Worm (Caenorhabditis elegans) whole organism, L2 larva: Measurements from ENCODE around the gene unc-119.

Experiments
- C34F6.9 ChIP-seq: fragments of 150-350 bp; optimal IDR thresholded peaks from 2 replicates; lab custom pipeline; 2014; ENCODE audit warnings: missing biosample characterization, missing genetic modification characterization
- F13H6.1 ChIP-seq: sonication (generic microtip); optimal IDR thresholded peaks from 2 replicates; lab custom pipeline; 2016; ENCODE audit warnings: missing genetic modification characterization, missing compliant biosample characterization
- R02D3.7 ChIP-seq: fragments of 150-350 bp; optimal IDR thresholded peaks from 2 replicates; lab custom pipeline; 2014; ENCODE audit warnings: missing biosample characterization, missing genetic modification characterization
- Y55F3AM.14 ChIP-seq: fragments of 200-800 bp; sonication (Bioruptor generic); optimal IDR thresholded peaks from 2 replicates; lab custom pipeline; 2018; ENCODE audit warnings: mild to moderate bottlenecking, missing genetic modification characterization, missing compliant biosample characterization
- ZK546.5 ChIP-seq: sonication (generic microtip); optimal IDR thresholded peaks from 2 replicates; lab custom pipeline; 2017; ENCODE audit warnings: missing biosample characterization, missing genetic modification characterization
- alr-1 ChIP-seq: fragments of 150-350 bp; optimal IDR thresholded peaks from 2 replicates; lab custom pipeline; 2014; ENCODE audit warnings: missing biosample characterization, missing genetic modification characterization
- aly-2 ChIP-seq: fragments of 150-350 bp; optimal IDR thresholded peaks from 2 replicates; lab custom pipeline; 2014; ENCODE audit warnings: missing biosample characterization, missing genetic modification characterization
- ceh-16 ChIP-seq: fragments of 150-350 bp; optimal IDR thresholded peaks from 2 replicates; lab custom pipeline; 2014; ENCODE audit warnings: missing biosample characterization, missing genetic modification characterization
- ceh-82 ChIP-seq: fragments of 150-350 bp; optimal IDR thresholded peaks from 2 replicates; lab custom pipeline; 2014; ENCODE audit warnings: missing biosample characterization, missing genetic modification characterization
- dmd-4 ChIP-seq: sonication (generic microtip); optimal IDR thresholded peaks from 2 replicates; lab custom pipeline; 2017; ENCODE audit warnings: missing biosample characterization, missing genetic modification characterization
- egl-27 ChIP-seq: sonication (generic microtip); optimal IDR thresholded peaks from 3 replicates; lab custom pipeline; 2017; ENCODE audit warnings: missing biosample characterization, missing genetic modification reagents, missing genetic modification characterization
- fos-1 ChIP-seq: fragments of 150-350 bp; optimal IDR thresholded peaks from 2 replicates; lab custom pipeline; 2014; ENCODE audit warnings: missing biosample characterization, missing genetic modification characterization
- lin-11 ChIP-seq: fragments of 150-350 bp; sonication (generic microtip); optimal IDR thresholded peaks from 2 replicates; lab custom pipeline; 2014; ENCODE audit warnings: missing biosample characterization, missing genetic modification characterization, inconsistent platforms, mixed read lengths
- lin-13 ChIP-seq: fragments of 150-350 bp; optimal IDR thresholded peaks from 2 replicates; lab custom pipeline; 2014; ENCODE audit warnings: missing biosample characterization, missing genetic modification reagents, missing genetic modification characterization
- lin-39 ChIP-seq: fragments of 150-350 bp; optimal IDR thresholded peaks from 2 replicates; lab custom pipeline; 2014; ENCODE audit warnings: missing biosample characterization, missing genetic modification reagents, missing genetic modification characterization
- lsy-2 ChIP-seq, 2 experiments: fragments of 150-350 bp in 1 of 2; sonication (generic microtip) in 1 of 2; optimal IDR thresholded peaks; 2 replicates each; lab custom pipeline; 2014 to 2017; ENCODE audit warnings: missing biosample characterization in 2 of 2, missing genetic modification characterization in 2 of 2
- mab-5 ChIP-seq: fragments of 150-350 bp; optimal IDR thresholded peaks from 2 replicates; lab custom pipeline; 2014; ENCODE audit warnings: missing biosample characterization, missing genetic modification characterization
- nhr-10 ChIP-seq: sonication (generic microtip); optimal IDR thresholded peaks from 2 replicates; lab custom pipeline; 2017; ENCODE audit warnings: missing biosample characterization, missing genetic modification characterization
- nhr-11 ChIP-seq: fragments of 150-350 bp; optimal IDR thresholded peaks from 2 replicates; lab custom pipeline; 2014; ENCODE audit warnings: missing biosample characterization, missing genetic modification characterization
- nhr-12 ChIP-seq: fragments of 150-350 bp; optimal IDR thresholded peaks from 2 replicates; lab custom pipeline; 2014; ENCODE audit warnings: missing biosample characterization, missing genetic modification characterization
- nhr-129 ChIP-seq: fragments of 150-350 bp; optimal IDR thresholded peaks from 2 replicates; lab custom pipeline; 2014; ENCODE audit warnings: missing biosample characterization, missing genetic modification characterization
- nhr-21 ChIP-seq: fragments of 150-350 bp; optimal IDR thresholded peaks from 2 replicates; lab custom pipeline; 2014; ENCODE audit warnings: missing biosample characterization, missing genetic modification characterization
- nhr-237 ChIP-seq: fragments of 150-350 bp; optimal IDR thresholded peaks from 2 replicates; lab custom pipeline; 2014; ENCODE audit warnings: missing biosample characterization, missing genetic modification characterization
- nhr-25 ChIP-seq: fragments of 150-350 bp; sonication (generic microtip); optimal IDR thresholded peaks from 3 replicates; lab custom pipeline; 2014; ENCODE audit warnings: missing biosample characterization, missing genetic modification characterization
- nhr-6 ChIP-seq: fragments of 150-350 bp; optimal IDR thresholded peaks from 2 replicates; lab custom pipeline; 2014; ENCODE audit warnings: missing biosample characterization, missing genetic modification characterization
- nhr-77 ChIP-seq: fragments of 150-350 bp; optimal IDR thresholded peaks from 2 replicates; lab custom pipeline; 2014; ENCODE audit warnings: missing biosample characterization, missing genetic modification characterization
- peb-1 ChIP-seq: fragments of 150-350 bp; optimal IDR thresholded peaks from 2 replicates; lab custom pipeline; 2014; ENCODE audit warnings: missing biosample characterization, missing genetic modification characterization
- sem-4 ChIP-seq: fragments of 150-350 bp; optimal IDR thresholded peaks from 2 replicates; lab custom pipeline; 2014; ENCODE audit warnings: missing biosample characterization, missing genetic modification reagents, missing genetic modification characterization
- skn-1 ChIP-seq: sonication (generic microtip); optimal IDR thresholded peaks from 2 replicates; lab custom pipeline; 2017; ENCODE audit warnings: missing biosample characterization, missing genetic modification characterization
- snpc-4 ChIP-seq: fragments of 150-350 bp; optimal IDR thresholded peaks from 2 replicates; lab custom pipeline; 2014; ENCODE audit warnings: missing biosample characterization, missing genetic modification characterization
- unc-39 ChIP-seq: fragments of 150-350 bp; optimal IDR thresholded peaks from 2 replicates; lab custom pipeline; 2014; ENCODE audit warnings: missing biosample characterization, missing genetic modification characterization
- unc-55 ChIP-seq: fragments of 150-350 bp; sonication (generic microtip); optimal IDR thresholded peaks from 3 replicates; lab custom pipeline; 2014; ENCODE audit warnings: missing biosample characterization, missing genetic modification reagents, missing genetic modification characterization
- unc-62 ChIP-seq: fragments of 150-350 bp; optimal IDR thresholded peaks from 2 replicates; lab custom pipeline; 2014; ENCODE audit warnings: missing biosample characterization, missing genetic modification reagents, missing genetic modification characterization
- zag-1 ChIP-seq: fragments of 150-350 bp; optimal IDR thresholded peaks from 2 replicates; lab custom pipeline; 2014; ENCODE audit warnings: missing biosample characterization, missing genetic modification characterization
- ztf-1 ChIP-seq: fragments of 200-800 bp; sonication (Bioruptor generic); conservative IDR thresholded peaks from 2 replicates; pipeline ENCODE4 v1.3.6; 2022; ENCODE audit warnings: missing genetic modification characterization, missing compliant biosample characterization
- ztf-11 ChIP-seq: sonication (generic microtip); optimal IDR thresholded peaks from 2 replicates; lab custom pipeline; 2017; ENCODE audit warnings: missing biosample characterization, missing genetic modification characterization
- ztf-4 ChIP-seq: fragments of 150-350 bp; optimal IDR thresholded peaks from 2 replicates; lab custom pipeline; 2014; ENCODE audit warnings: missing biosample characterization, missing genetic modification characterization

unc-119 gene

DNA sequence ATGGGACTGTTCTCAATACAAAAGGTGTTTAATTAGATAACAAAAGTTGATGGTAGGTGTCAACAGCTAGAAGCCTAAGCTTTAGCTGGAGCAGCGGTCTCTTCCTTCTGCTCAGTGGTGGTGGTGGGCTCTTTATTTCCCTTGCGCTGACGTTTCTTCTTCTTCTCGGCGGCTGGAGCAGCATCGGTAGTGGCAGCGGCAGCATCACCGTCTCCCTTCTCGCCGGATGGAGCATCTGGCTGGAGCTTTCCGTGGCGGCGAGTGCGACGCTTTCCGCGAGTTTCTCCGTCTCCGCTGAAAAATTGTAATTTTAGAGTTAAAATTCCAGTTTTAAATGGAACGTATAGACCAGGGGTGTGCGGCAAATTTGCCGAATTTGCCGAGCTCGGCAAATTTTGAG, 35.4 kb upstream of the unc-119 start:
- no peak for TF ChIP-seq lin-13 (GFP tag; lab: Kevin White, UChicago)
- TF ChIP-seq nhr-11: no peak
- TF ChIP-seq lin-39: no peak
- no peak for TF ChIP-seq F13H6.1 (tag; lab: Kevin White, UChicago)
- TF ChIP-seq unc-39 (tag; lab: Kevin White, UChicago): no peak
- no peak for TF ChIP-seq ZK546.5 (tag; lab: Kevin White, UChicago)
- no peak for TF ChIP-seq unc-62 (GFP tag; lab: Kevin White, UChicago)
- TF ChIP-seq lin-11 (tag; lab: Kevin White, UChicago): no peak
- TF ChIP-seq C34F6.9 (tag; lab: Kevin White, UChicago): no peak
- TF ChIP-seq Y55F3AM.14: no peak
- TF ChIP-seq ztf-4 (tag; lab: Kevin White, UChicago): no peak
- TF ChIP-seq peb-1 (tag; lab: Kevin White, UChicago): no peak
- no peak for TF ChIP-seq ceh-16
- TF ChIP-seq zag-1 (tag; lab: Kevin White, UChicago): no peak
- no peak for TF ChIP-seq sem-4 (tag; lab: Kevin White, UChicago)
- no peak for TF ChIP-seq dmd-4
- no peak for TF ChIP-seq ceh-82 (tag; lab: Kevin White, UChicago)
- no peak for TF ChIP-seq nhr-12 (tag; lab: Kevin White, UChicago)

DNA sequence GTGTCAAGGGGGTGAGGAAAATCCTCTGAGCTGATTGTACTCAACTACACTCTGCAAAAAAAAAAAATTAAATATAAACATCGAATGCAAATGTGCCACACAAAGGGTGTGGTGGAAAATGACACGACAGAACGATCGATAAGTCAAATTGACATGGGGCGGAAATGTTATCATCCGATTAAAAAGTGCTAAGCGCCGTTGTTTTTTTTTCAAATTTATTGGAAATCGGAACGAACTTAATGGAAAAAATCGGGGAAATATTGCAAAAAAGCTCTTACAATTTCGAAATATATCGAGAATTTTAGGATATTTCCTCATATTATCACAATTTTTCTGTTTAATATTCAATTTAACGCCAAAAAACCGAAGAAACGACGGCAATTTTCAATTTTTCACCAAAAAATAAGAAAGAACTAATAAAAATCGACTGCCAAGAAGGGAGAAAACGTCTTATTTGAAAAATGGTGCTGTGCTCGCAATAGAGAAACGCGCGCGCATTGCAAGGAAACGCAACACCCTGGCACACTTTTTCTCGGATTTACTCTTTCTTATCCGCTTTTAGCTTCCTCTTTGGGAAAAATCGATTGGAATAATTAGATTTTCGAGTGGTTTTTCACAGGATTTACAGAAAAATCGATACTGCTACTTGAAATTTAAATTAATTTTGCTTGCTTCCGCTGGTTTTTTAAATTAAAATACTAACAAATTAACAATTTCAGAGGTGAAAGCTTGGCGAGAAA, 33.6 kb upstream of the unc-119 start, which contains the start of the genes cey-4 and vps-50:
Gene cey-4, minus strand, starts transcription at position 51 of the 740 bp plus-strand sequence.
Gene vps-50, plus strand, starts transcription at position 541 of the 740 bp plus-strand sequence.
- peak; percentile 81 for TF ChIP-seq unc-55 (GFP tag; lab: Kevin White, UChicago)
- TF ChIP-seq nhr-11: no peak
- peak; percentile 71 for TF ChIP-seq nhr-129 (tag; lab: Kevin White, UChicago)
- no peak for TF ChIP-seq mab-5
- peak in 1 of 2 experiments; percentile 56 for TF ChIP-seq lsy-2 (tag; optimal IDR thresholded peaks at IDR 0.05; lab: Kevin White, UChicago)
- TF ChIP-seq C34F6.9 (tag; lab: Kevin White, UChicago): peak; percentile 50
- peak; percentile 7 for TF ChIP-seq zag-1 (tag; lab: Kevin White, UChicago)

DNA sequence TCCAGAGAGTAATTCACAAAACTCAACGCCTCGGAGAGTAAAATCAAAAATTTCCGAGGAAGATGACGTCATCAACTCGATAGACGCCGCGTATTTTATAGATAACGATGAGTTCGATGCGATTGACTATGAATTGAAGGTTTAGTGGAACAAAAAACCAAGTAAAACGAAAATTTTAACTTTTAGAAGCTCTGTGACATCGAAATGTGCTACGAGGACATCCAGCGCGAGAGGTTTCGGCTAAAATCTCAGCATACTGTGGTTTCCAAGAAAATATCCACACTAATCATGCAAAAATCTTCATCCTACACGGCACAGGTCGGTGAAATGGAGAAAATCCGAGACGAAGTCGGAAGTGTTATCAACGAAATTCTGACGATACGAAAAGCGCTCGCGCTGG, 32.8 kb upstream of the unc-119 start:
- TF ChIP-seq ztf-11 (tag; lab: Kevin White, UChicago) (no peak), sem-4 (tag; lab: Kevin White, UChicago) (no peak), F13H6.1 (tag; lab: Kevin White, UChicago) (no peak), snpc-4 (no peak), skn-1 (tag; lab: Kevin White, UChicago) (no peak), Y55F3AM.14 (no peak), nhr-237 (tag; lab: Kevin White, UChicago) (no peak), egl-27 (tag; lab: Kevin White, UChicago) (no peak), R02D3.7 (no peak), ztf-4 (tag; lab: Kevin White, UChicago) (no peak), ceh-82 (tag; lab: Kevin White, UChicago) (no peak), nhr-10 (tag; lab: Kevin White, UChicago) (no peak)

DNA sequence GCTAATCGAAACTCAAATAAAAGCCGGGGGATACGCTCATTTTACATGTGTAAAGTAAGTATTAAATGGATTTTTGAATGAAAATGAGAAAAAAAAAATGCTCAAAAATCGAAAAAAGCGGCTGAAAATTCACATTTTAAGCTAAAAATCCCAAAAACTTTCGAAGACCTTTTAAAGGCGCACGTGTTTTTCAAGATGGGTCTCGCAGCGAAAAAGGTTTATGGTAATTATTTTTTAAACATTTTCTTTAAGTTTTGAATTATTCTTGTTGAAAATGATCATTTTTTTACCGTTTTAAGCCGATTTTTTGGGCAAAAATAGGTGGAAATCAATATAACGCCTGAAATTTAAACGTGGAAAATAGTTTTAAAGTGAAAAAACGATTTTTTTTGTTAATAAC, 32.3 kb upstream of the unc-119 start:
- no peak for TF ChIP-seq lsy-2 (tag; optimal IDR thresholded peaks at IDR 0.05; lab: Kevin White, UChicago)
- no peak for TF ChIP-seq alr-1 (tag; lab: Kevin White, UChicago)

ce11 chrIII:10870814-10871213, 31.6 kb upstream of the unc-119 start:
- TF ChIP-seq fos-1 (tag; lab: Kevin White, UChicago): no peak
- TF ChIP-seq ceh-82 (tag; lab: Kevin White, UChicago): no peak
- TF ChIP-seq aly-2 (tag; lab: Kevin White, UChicago): no peak
- TF ChIP-seq nhr-77 (tag; lab: Kevin White, UChicago): no peak

DNA sequence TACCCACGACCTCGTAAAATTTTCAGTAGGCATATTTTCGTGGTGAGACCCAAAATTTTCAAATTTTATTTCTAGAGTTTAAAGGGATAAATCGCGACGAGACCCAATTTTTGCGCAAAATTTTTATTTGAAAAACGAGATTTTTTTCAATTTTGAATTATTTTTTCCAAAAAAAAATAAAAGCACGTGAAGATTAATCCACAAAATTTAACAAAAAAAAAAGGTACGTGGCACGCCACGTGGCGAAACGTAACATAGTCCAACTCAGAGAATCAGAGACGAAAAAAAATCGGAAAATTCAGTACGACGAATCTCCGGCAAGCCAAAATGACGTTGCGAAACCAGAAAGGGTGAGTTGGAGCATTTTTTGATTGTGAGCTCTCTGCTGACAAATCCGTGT, 27.3 kb upstream of the unc-119 start, which contains the start of gene C44B9.2:
Gene C44B9.2, plus strand, starts transcription at position 301 of the 400 bp plus-strand sequence.
- TF ChIP-seq nhr-25 (tag; lab: Kevin White, UChicago) (no peak), lsy-2 (tag; optimal IDR thresholded peaks at IDR 0.05; lab: Kevin White, UChicago) (no peak), snpc-4 (no peak), unc-62 (GFP tag; lab: Kevin White, UChicago) (no peak), dmd-4 (no peak), zag-1 (tag; lab: Kevin White, UChicago) (no peak), mab-5 (no peak), nhr-21 (tag; lab: Kevin White, UChicago) (no peak), lin-11 (tag; lab: Kevin White, UChicago) (no peak), ztf-1 (GFP tag; lab: Robert Waterston, UW) (no peak), skn-1 (tag; lab: Kevin White, UChicago) (no peak), ztf-11 (tag; lab: Kevin White, UChicago) (no peak), nhr-129 (tag; lab: Kevin White, UChicago) (no peak), C34F6.9 (tag; lab: Kevin White, UChicago) (no peak), nhr-6 (tag; lab: Kevin White, UChicago) (no peak)
